Fruit fly (Drosophila melanogaster) whole organism, embryonic: ENCODE data around the gene Bro.

Source experiments
- Atf3 ChIP-seq: fragments of 200-800 bp; sonication (Bioruptor generic); optimal IDR thresholded peaks from 3 replicates; lab custom pipeline; 2016; ENCODE audit warnings: missing biosample characterization, missing genetic modification characterization
- CG10209 ChIP-seq: fragments of 200-800 bp; sonication (Bioruptor generic); optimal IDR thresholded peaks from 3 replicates; lab custom pipeline; 2017; ENCODE audit warnings: missing biosample characterization, mild to moderate bottlenecking, missing genetic modification characterization, missing genetic modification reagents
- CG11504 ChIP-seq: fragments of 200-800 bp; sonication (Bioruptor generic); optimal IDR thresholded peaks from 3 replicates; lab custom pipeline; 2019; ENCODE audit warnings: missing biosample characterization, mild to moderate bottlenecking, missing genetic modification characterization, moderate library complexity
- CG12391 ChIP-seq: fragments of 200-800 bp; sonication (Bioruptor generic); optimal IDR thresholded peaks from 3 replicates; lab custom pipeline; 2018; ENCODE audit warnings: missing biosample characterization, mild to moderate bottlenecking, missing genetic modification characterization, moderate library complexity
- CG13894 ChIP-seq: fragments of 200-800 bp; sonication (Bioruptor generic); optimal IDR thresholded peaks from 3 replicates; lab custom pipeline; 2018; ENCODE audit warnings: missing biosample characterization, mild to moderate bottlenecking, missing genetic modification characterization, moderate library complexity
- CG17186 ChIP-seq: fragments of 200-800 bp; sonication (Bioruptor generic); optimal IDR thresholded peaks from 3 replicates; lab custom pipeline; 2017; ENCODE audit warnings: missing biosample characterization, missing genetic modification reagents, missing genetic modification characterization
- CG17829 ChIP-seq: fragments of 200-800 bp; optimal IDR thresholded peaks from 2 replicates; lab custom pipeline; 2019; ENCODE audit warnings: missing biosample characterization, mild to moderate bottlenecking, missing genetic modification characterization, moderate library complexity
- CG18619 ChIP-seq: fragments of 200-800 bp; sonication (Bioruptor generic); optimal IDR thresholded peaks from 3 replicates; lab custom pipeline; 2017; ENCODE audit warnings: missing biosample characterization, mild to moderate bottlenecking, missing genetic modification characterization
- CG30431 ChIP-seq: fragments of 200-800 bp; sonication (Bioruptor generic); optimal IDR thresholded peaks from 2 replicates; lab custom pipeline; 2017; ENCODE audit warnings: missing biosample characterization, missing genetic modification characterization
- CG3281 ChIP-seq: fragments of 200-800 bp; sonication (Bioruptor generic); optimal IDR thresholded peaks from 3 replicates; lab custom pipeline; 2017; ENCODE audit warnings: missing biosample characterization, mild to moderate bottlenecking, missing genetic modification characterization
- CG34422 ChIP-seq: fragments of 200-800 bp; sonication (Bioruptor generic); IDR thresholded peaks from 3 replicates; pipeline ENCODE4 v1.3.6; 2022; ENCODE audit warnings: missing biosample characterization, missing genetic modification characterization
- CG4360 ChIP-seq: fragments of 200-800 bp; sonication (Bioruptor generic); IDR thresholded peaks from 2 replicates; pipeline ENCODE4 v1.3.6; 2022; ENCODE audit warnings: missing biosample characterization, missing genetic modification characterization
- CG5180 ChIP-seq: fragments of 200-800 bp; sonication (Bioruptor generic); optimal IDR thresholded peaks from 3 replicates; lab custom pipeline; 2017; ENCODE audit warnings: missing biosample characterization, missing genetic modification characterization, mild to moderate bottlenecking, moderate library complexity, missing genetic modification reagents
- CG7786 ChIP-seq: fragments of 200-800 bp; sonication (Bioruptor generic); optimal IDR thresholded peaks from 2 replicates; lab custom pipeline; 2016; ENCODE audit warnings: missing biosample characterization, missing genetic modification characterization
- CG9727 ChIP-seq: fragments of 200-800 bp; sonication (Bioruptor generic); optimal IDR thresholded peaks from 3 replicates; lab custom pipeline; 2017; ENCODE audit warnings: missing biosample characterization, mild to moderate bottlenecking, missing genetic modification characterization
- CG9876 ChIP-seq: fragments of 200-800 bp; sonication (Bioruptor generic); optimal IDR thresholded peaks from 2 replicates; lab custom pipeline; 2016; ENCODE audit warnings: missing biosample characterization, missing genetic modification characterization
- CG9932 ChIP-seq: fragments of 200-800 bp; sonication (Bioruptor generic); IDR thresholded peaks from 2 replicates; pipeline ENCODE4 v1.3.6; 2022; ENCODE audit warnings: missing biosample characterization, missing genetic modification characterization
- D19A ChIP-seq: fragments of 200-800 bp; optimal IDR thresholded peaks from 3 replicates; lab custom pipeline; 2019; ENCODE audit warnings: missing biosample characterization, mild to moderate bottlenecking, missing genetic modification characterization, moderate library complexity
- Dbx ChIP-seq: fragments of 200-800 bp; sonication (Bioruptor generic); IDR thresholded peaks from 3 replicates; pipeline ENCODE4 v1.3.6; 2022; ENCODE audit warnings: missing biosample characterization, missing genetic modification characterization
- Deaf1 ChIP-seq: fragments of 200-800 bp; optimal IDR thresholded peaks from 3 replicates; lab custom pipeline; 2019; ENCODE audit warnings: missing biosample characterization, mild to moderate bottlenecking, missing genetic modification characterization, moderate library complexity
- Ets65A ChIP-seq: fragments of 200-800 bp; sonication (Bioruptor generic); peaks from one replicate; lab custom pipeline; 2016; ENCODE audit warnings: missing biosample characterization, missing genetic modification characterization
- H15 ChIP-seq: fragments of 200-800 bp; sonication (Bioruptor generic); IDR thresholded peaks from 3 replicates; pipeline ENCODE4 v1.3.6; 2022; ENCODE audit warnings: missing biosample characterization, missing genetic modification characterization
- HHEX ChIP-seq: fragments of 200-800 bp; sonication (Bioruptor generic); optimal IDR thresholded peaks from 3 replicates; lab custom pipeline; 2017; ENCODE audit warnings: missing biosample characterization, mild to moderate bottlenecking, missing genetic modification characterization, missing genetic modification reagents
- HLH3B ChIP-seq: fragments of 200-800 bp; sonication (Bioruptor generic); IDR thresholded peaks from 2 replicates; pipeline ENCODE4 v1.3.6; 2022; ENCODE audit warnings: missing biosample characterization, missing genetic modification characterization
- HmgZ ChIP-seq: fragments of 200-800 bp; sonication (Bioruptor generic); optimal IDR thresholded peaks from 2 replicates; lab custom pipeline; 2018; ENCODE audit warnings: missing biosample characterization, mild to moderate bottlenecking, missing genetic modification characterization
- Neu2 ChIP-seq: fragments of 200-800 bp; sonication (Bioruptor generic); optimal IDR thresholded peaks from 3 replicates; lab custom pipeline; 2016; ENCODE audit warnings: missing biosample characterization, missing genetic modification characterization, borderline replicate concordance
- Optix ChIP-seq: fragments of 200-800 bp; sonication (Bioruptor generic); IDR thresholded peaks from 3 replicates; pipeline ENCODE4 v1.3.6; 2022; ENCODE audit warnings: missing biosample characterization, missing genetic modification characterization
- Sox102F ChIP-seq: fragments of 200-800 bp; sonication (Bioruptor generic); optimal IDR thresholded peaks from 2 replicates; lab custom pipeline; 2018; ENCODE audit warnings: missing biosample characterization, mild to moderate bottlenecking, missing genetic modification characterization, moderate library complexity
- Xbp1 ChIP-seq: fragments of 200-800 bp; sonication (Bioruptor generic); optimal IDR thresholded peaks from 3 replicates; lab custom pipeline; 2016; ENCODE audit warnings: missing biosample characterization, mild to moderate bottlenecking, missing genetic modification characterization
- al ChIP-seq: fragments of 200-800 bp; sonication (Bioruptor generic); IDR thresholded peaks from 2 replicates; pipeline ENCODE4 v1.3.6; 2022; ENCODE audit warnings: missing biosample characterization, missing genetic modification characterization
- az2 ChIP-seq: fragments of 200-800 bp; sonication (Bioruptor generic); optimal IDR thresholded peaks from 3 replicates; lab custom pipeline; 2016; ENCODE audit warnings: missing biosample characterization, missing genetic modification characterization
- chif ChIP-seq, 2 experiments: fragments of 200-800 bp; sonication (Bioruptor generic); optimal IDR thresholded peaks; 3 replicates each; lab custom pipeline; 2016; ENCODE audit warnings: missing biosample characterization in 2 of 2, missing genetic modification characterization in 2 of 2
- ci ChIP-seq: fragments of 200-800 bp; sonication (Bioruptor generic); IDR thresholded peaks from 3 replicates; pipeline ENCODE4 v1.3.6; 2022; ENCODE audit warnings: missing biosample characterization, missing genetic modification characterization
- dan ChIP-seq: fragments of 200-800 bp; sonication (Bioruptor generic); IDR thresholded peaks from 2 replicates; pipeline ENCODE4 v1.3.6; 2022; ENCODE audit warnings: missing biosample characterization, missing genetic modification characterization
- danr ChIP-seq: fragments of 200-800 bp; sonication (Bioruptor generic); IDR thresholded peaks from 2 replicates; pipeline ENCODE4 v1.3.6; 2022; ENCODE audit warnings: missing biosample characterization, missing genetic modification characterization
- fru ChIP-seq: fragments of >200 bp; optimal IDR thresholded peaks from 2 replicates; lab custom pipeline; 2017
- gsb-n ChIP-seq: fragments of 200-800 bp; sonication (Bioruptor generic); optimal IDR thresholded peaks from 3 replicates; lab custom pipeline; 2018; ENCODE audit warnings: missing biosample characterization, mild to moderate bottlenecking, missing genetic modification characterization
- klu ChIP-seq: fragments of 200-800 bp; sonication (Bioruptor generic); IDR thresholded peaks from 2 replicates; pipeline ENCODE4 v1.3.6; 2022; ENCODE audit warnings: missing biosample characterization, missing genetic modification characterization
- nerfin-1 ChIP-seq: fragments of 200-800 bp; sonication (Bioruptor generic); optimal IDR thresholded peaks from 3 replicates; lab custom pipeline; 2019; ENCODE audit warnings: missing biosample characterization, mild to moderate bottlenecking, missing genetic modification characterization, moderate library complexity
- org-1 ChIP-seq: fragments of 200-800 bp; sonication (Bioruptor generic); optimal IDR thresholded peaks from 2 replicates; lab custom pipeline; 2017; ENCODE audit warnings: missing biosample characterization, missing genetic modification characterization
- pum ChIP-seq: fragments of 200-800 bp; sonication (Bioruptor generic); optimal IDR thresholded peaks from 2 replicates; lab custom pipeline; 2016; ENCODE audit warnings: missing biosample characterization, missing genetic modification characterization
- rib ChIP-seq: fragments of 200-800 bp; sonication (Bioruptor generic); IDR thresholded peaks from 2 replicates; pipeline ENCODE4 v1.3.6; 2022; ENCODE audit warnings: missing biosample characterization, missing genetic modification characterization
- slbo ChIP-seq: fragments of 200-800 bp; sonication (Bioruptor generic); IDR thresholded peaks from 2 replicates; pipeline ENCODE4 v1.3.6; 2022; ENCODE audit warnings: missing biosample characterization, missing genetic modification characterization
- sr ChIP-seq: fragments of 200-800 bp; sonication (Bioruptor generic); IDR thresholded peaks from 3 replicates; pipeline ENCODE4 v1.3.6; 2022; ENCODE audit warnings: missing biosample characterization, missing genetic modification characterization
- tap ChIP-seq: fragments of 200-800 bp; optimal IDR thresholded peaks from 3 replicates; lab custom pipeline; 2019; ENCODE audit warnings: missing biosample characterization, mild to moderate bottlenecking, missing genetic modification characterization, moderate library complexity
- zfh1 ChIP-seq: fragments of 200-800 bp; sonication (Bioruptor generic); IDR thresholded peaks from 3 replicates; pipeline ENCODE4 v1.3.6; 2022; ENCODE audit warnings: missing biosample characterization, missing genetic modification characterization

Gene Bro

DNA sequence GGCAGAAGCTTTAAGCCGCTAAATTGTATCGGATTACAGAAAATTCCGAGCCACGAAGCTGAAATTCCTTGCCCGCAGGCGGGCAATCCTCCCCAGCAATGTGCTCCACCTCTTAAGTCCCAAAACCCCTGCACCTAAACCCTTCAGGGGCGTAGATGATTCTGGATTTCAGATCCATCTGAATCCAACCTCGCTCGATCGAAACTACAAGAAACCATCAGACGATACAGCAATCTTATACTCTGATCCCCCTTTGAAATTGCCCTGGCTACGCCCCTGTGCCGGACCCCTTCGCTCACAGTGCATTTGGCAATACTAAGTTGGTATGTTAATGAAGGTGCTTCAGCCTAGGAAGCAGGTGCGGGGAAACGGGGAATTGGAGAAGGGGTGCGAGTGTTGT is 35.4 kb downstream of the Bro start (continued):
- no peak for TF ChIP-seq CG7786 (GFP tag; lab: Kevin White, UChicago)
- 0 out of 2 replicates have a peak, but pooled peaks have one; percentile 27 for TF ChIP-seq CG9932
- no peak for TF ChIP-seq HHEX (GFP tag; lab: Kevin White, UChicago)
- no peak for TF ChIP-seq pum (GFP tag; lab: Kevin White, UChicago)

DNA sequence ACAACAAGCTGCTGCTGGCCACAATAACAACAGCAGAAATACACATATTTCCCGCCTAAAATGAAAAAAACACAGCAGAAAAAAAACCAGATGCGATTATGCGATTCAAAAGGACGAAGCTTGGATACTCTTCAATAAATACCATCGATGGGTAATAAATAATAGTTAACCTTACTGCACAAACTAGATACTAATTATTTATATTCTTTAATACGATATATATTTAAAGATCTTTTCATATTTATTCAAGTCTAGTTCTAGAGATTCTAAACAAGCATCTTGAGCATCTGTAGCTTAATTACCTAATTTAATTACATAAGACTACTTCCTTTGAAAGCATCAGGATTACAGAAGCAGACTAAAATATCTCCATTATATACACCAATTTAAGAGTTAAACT is 40.5 kb downstream of the Bro start:
- TF ChIP-seq D19A = peak; percentile 66
- TF ChIP-seq Dbx = no peak

DNA sequence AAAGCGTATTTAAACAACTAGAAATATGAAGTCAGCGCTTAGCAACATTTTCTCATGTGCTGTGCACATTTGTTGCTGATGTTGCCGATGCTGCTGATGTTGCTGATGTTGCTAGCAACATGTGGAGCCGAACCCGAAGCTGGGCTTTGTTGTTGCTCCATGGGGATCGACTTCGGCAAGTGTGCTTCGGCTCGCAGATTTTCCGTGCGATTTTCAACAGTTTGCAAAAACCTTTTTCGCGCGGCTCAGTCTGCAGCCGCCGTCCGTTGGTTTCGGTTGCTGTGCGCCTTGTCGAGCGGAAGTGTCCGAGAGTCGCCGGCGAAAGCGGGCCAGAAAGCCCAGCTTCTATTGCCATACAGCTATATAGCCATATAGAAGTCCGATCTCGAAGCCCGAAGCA is 40.9 kb downstream of the Bro start:
- TF ChIP-seq CG12391 (tag; lab: Kevin White, UChicago) (no peak), zfh1 (GFP tag; lab: Robert Waterston, UW) (0 out of 3 replicates have a peak, but pooled peaks have one; percentile 23), Atf3 (no peak), ci (GFP tag; lab: Robert Waterston, UW) (0 out of 3 replicates have a peak, but pooled peaks have one; percentile 34), CG4360 (GFP tag; lab: Robert Waterston, UW) (no peak), HLH3B (GFP tag; lab: Robert Waterston, UW) (no peak), CG11504 (tag; lab: Kevin White, UChicago) (peak; percentile 97), rib (peak; percentile 41; the same call in 1 of the 2 replicates), Deaf1 (peak; percentile 92), slbo (GFP tag; lab: Robert Waterston, UW) (0 out of 2 replicates have a peak, but pooled peaks have one; percentile 14), CG13894 (tag; lab: Kevin White, UChicago) (peak; percentile 54)

DNA sequence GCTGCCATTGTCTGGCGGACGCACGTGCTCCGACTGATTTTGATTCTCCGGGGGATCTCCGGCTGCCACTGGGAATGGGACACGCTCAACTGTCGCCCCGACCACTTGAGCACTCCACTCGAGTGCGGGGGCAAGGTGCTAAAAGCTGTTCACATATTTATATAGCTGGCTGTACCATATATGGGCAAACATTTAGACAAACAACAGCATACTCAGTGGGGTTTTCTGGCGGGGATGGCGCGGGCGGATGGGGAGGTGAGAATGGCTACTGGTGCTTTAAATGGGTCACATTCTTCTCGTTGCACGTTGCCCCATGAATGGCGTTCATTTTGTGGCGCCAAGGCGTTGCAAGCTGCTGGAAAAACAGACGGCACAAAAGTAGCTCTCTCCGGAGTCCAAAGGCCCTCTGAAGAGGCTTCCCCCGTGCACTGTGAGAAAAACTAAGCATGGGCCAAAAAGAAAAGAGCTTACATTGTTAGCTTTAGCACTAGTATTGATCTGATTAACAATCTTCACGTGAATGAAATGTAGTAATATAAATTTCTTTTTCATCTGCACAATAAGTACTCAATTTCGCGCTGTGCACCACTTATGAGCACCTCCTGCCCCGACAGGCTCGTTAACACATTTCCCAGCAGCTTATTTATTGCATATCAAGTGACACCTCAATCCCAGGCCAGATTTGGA is 43.2 kb downstream of the Bro start:
- peak; percentile 75 for TF ChIP-seq Ets65A (GFP tag; lab: Kevin White, UChicago)
- TF ChIP-seq CG34422 (GFP tag; lab: Robert Waterston, UW) = 0 out of 3 replicates have a peak, but pooled peaks have one; percentile 22
- peak; percentile 58 for TF ChIP-seq ci (GFP tag; lab: Robert Waterston, UW)
- no peak for TF ChIP-seq gsb-n
- no peak for TF ChIP-seq fru (lab: Kevin White, UChicago)
- TF ChIP-seq CG10209 (GFP tag; lab: Kevin White, UChicago) = peak; percentile 25
- TF ChIP-seq CG17829 (tag; lab: Kevin White, UChicago) = peak; percentile 20
- no peak for TF ChIP-seq Neu2
- TF ChIP-seq az2 = peak; percentile 30
- no peak for TF ChIP-seq tap (tag; lab: Kevin White, UChicago)
- peak; percentile 12 for TF ChIP-seq Sox102F
- TF ChIP-seq nerfin-1 (tag; lab: Kevin White, UChicago) = peak; percentile 14
- TF ChIP-seq Optix (GFP tag; lab: Robert Waterston, UW) = no peak
- peak in 1 of 2 experiments; percentile 30 for TF ChIP-seq chif (GFP tag; optimal IDR thresholded peaks at IDR 0.05; lab: Kevin White, UChicago)
- peak; percentile 40; the same call in 1 of the 3 replicates for TF ChIP-seq H15 (GFP tag; lab: Robert Waterston, UW)
- TF ChIP-seq CG17186 (GFP tag; lab: Kevin White, UChicago) = peak; percentile 9
- peak; percentile 5 for TF ChIP-seq CG18619
- TF ChIP-seq al = no peak
- TF ChIP-seq CG9876 = no peak
- TF ChIP-seq org-1 (GFP tag; lab: Kevin White, UChicago) = peak; percentile 28
- no peak for TF ChIP-seq HmgZ (tag; lab: Kevin White, UChicago)
- peak; percentile 39 for TF ChIP-seq CG5180 (GFP tag; lab: Kevin White, UChicago)
- peak; percentile 29 for TF ChIP-seq CG9727 (GFP tag; lab: Kevin White, UChicago)
- peak; percentile 20 for TF ChIP-seq Xbp1
- TF ChIP-seq sr (GFP tag; lab: Robert Waterston, UW) = no peak
- no peak for TF ChIP-seq danr (GFP tag; lab: Robert Waterston, UW)
- no peak for TF ChIP-seq CG3281 (GFP tag; lab: Kevin White, UChicago)
- TF ChIP-seq dan (GFP tag; lab: Robert Waterston, UW) = no peak
- no peak for TF ChIP-seq klu
- TF ChIP-seq CG30431 (GFP tag; lab: Kevin White, UChicago) = no peak
